Worm (Caenorhabditis elegans): ENCODE data around the gene col-142.

ce11 chrV:6801850-6802249 lies 29.1 kb upstream of the col-142 start, which contains the start of gene dmsr-10:
- TF ChIP-seq ztf-11 (tag; optimal IDR thresholded peaks at IDR 0.05): no peak
- no peak for TF ChIP-seq blmp-1 (tag; optimal IDR thresholded peaks at IDR 0.05)
- no peak for TF ChIP-seq snpc-4 (tag; optimal IDR thresholded peaks at IDR 0.05)
- no peak for TF ChIP-seq ceh-39 (tag; optimal IDR thresholded peaks at IDR 0.05)
- no peak for TF ChIP-seq unc-62 (GFP tag; optimal IDR thresholded peaks at IDR 0.05)
- TF ChIP-seq sptf-1 (tag; optimal IDR thresholded peaks at IDR 0.05): no peak
- TF ChIP-seq zip-8 (tag; optimal IDR thresholded peaks at IDR 0.05): no peak
- TF ChIP-seq lin-13 (tag; optimal IDR thresholded peaks at IDR 0.05): no peak
- no peak for TF ChIP-seq elt-1 (tag; optimal IDR thresholded peaks at IDR 0.05; ENCODE audit: borderline replicate concordance, insufficient read depth)
- TF ChIP-seq pha-4 (tag; optimal IDR thresholded peaks at IDR 0.05): no peak
- TF ChIP-seq ces-1 (GFP tag; optimal IDR thresholded peaks at IDR 0.05): no peak
- no peak for TF ChIP-seq flh-1 (GFP tag; optimal IDR thresholded peaks at IDR 0.05)
